Worm (Caenorhabditis elegans) whole organism, L1 larva: ENCODE measurements around the gene ddx-15.

Source experiments
- blmp-1 ChIP-seq: fragments of 150-350 bp; optimal IDR thresholded peaks from 2 replicates; lab custom pipeline; 2014; ENCODE audit warnings: missing biosample characterization, missing genetic modification characterization
- ceh-82 ChIP-seq, 3 experiments: fragments of 150-350 bp in 1 of 3; sonication (generic microtip) in 2 of 3; optimal IDR thresholded peaks; 2 replicates each; lab custom pipeline; 2014 to 2017; ENCODE audit warnings: missing biosample characterization in 3 of 3, missing genetic modification characterization in 3 of 3
- ceh-88 ChIP-seq: fragments of 200-800 bp; sonication (Bioruptor generic); IDR thresholded peaks from 2 replicates; pipeline ENCODE4 v1.3.6; 2022; ENCODE audit warnings: missing genetic modification characterization, missing compliant biosample characterization
- dpl-1 ChIP-seq, 3 experiments: fragments of 150-350 bp in 2 of 3; sonication (generic microtip) in 1 of 3; optimal IDR thresholded peaks; 2 replicates each; lab custom pipeline; 2014 to 2017; ENCODE audit warnings: missing biosample characterization in 3 of 3, missing genetic modification characterization in 3 of 3, missing genetic modification reagents in 3 of 3
- efl-1 ChIP-seq, 4 experiments: fragments of 150-350 bp; optimal IDR thresholded peaks in 3 of 4; peaks in 1 of 4; 1 replicate in 1 of 4; 2 replicates in 3 of 4; lab custom pipeline; 2014; ENCODE audit warnings: missing biosample characterization in 2 of 4, missing genetic modification characterization in 2 of 4, missing genetic modification reagents in 2 of 4
- elt-3 ChIP-seq, 6 experiments: fragments of 150-350 bp in 1 of 6; sonication (generic microtip); optimal IDR thresholded peaks; 2 replicates each; lab custom pipeline; 2017 to 2018; ENCODE audit warnings: missing biosample characterization in 6 of 6, missing genetic modification characterization in 6 of 6, inconsistent platforms in 1 of 6
- fkh-10 ChIP-seq: sonication (generic microtip); optimal IDR thresholded peaks from 2 replicates; lab custom pipeline; 2017; ENCODE audit warnings: missing biosample characterization, missing genetic modification reagents, missing genetic modification characterization
- fos-1 ChIP-seq: fragments of 150-350 bp; optimal IDR thresholded peaks from 2 replicates; lab custom pipeline; 2014; ENCODE audit warnings: missing biosample characterization, missing genetic modification characterization
- grh-1 ChIP-seq: fragments of 200-800 bp; sonication (Bioruptor generic); IDR thresholded peaks from 2 replicates; pipeline ENCODE4 v1.3.6; 2022; ENCODE audit warnings: missing genetic modification reagents, missing genetic modification characterization, missing compliant biosample characterization
- hlh-17 ChIP-seq: fragments of 200-800 bp; sonication (Bioruptor generic); optimal IDR thresholded peaks from 2 replicates; lab custom pipeline; 2018; ENCODE audit warnings: missing genetic modification characterization, mild to moderate bottlenecking, missing compliant biosample characterization, moderate library complexity, borderline replicate concordance
- hpl-2 ChIP-seq: fragments of 150-350 bp; optimal IDR thresholded peaks from 2 replicates; lab custom pipeline; 2014; ENCODE audit warnings: missing biosample characterization, missing genetic modification reagents, missing genetic modification characterization
- isw-1 ChIP-seq: fragments of 200-800 bp; sonication (Bioruptor generic); IDR thresholded peaks from 2 replicates; pipeline ENCODE4 v1.3.6; 2022; ENCODE audit warnings: missing genetic modification characterization, missing compliant biosample characterization
- jun-1 ChIP-seq: fragments of 150-350 bp; optimal IDR thresholded peaks from 2 replicates; lab custom pipeline; 2014; ENCODE audit warnings: missing biosample characterization, missing genetic modification reagents, missing genetic modification characterization
- lin-14 ChIP-seq: fragments of 200-800 bp; sonication (Bioruptor generic); optimal IDR thresholded peaks from 2 replicates; lab custom pipeline; 2018; ENCODE audit warnings: mild to moderate bottlenecking, missing genetic modification characterization, moderate library complexity, missing compliant biosample characterization
- lin-35 ChIP-seq, 2 experiments: fragments of 150-350 bp; optimal IDR thresholded peaks; 2 replicates each; lab custom pipeline; 2014; ENCODE audit warnings: missing biosample characterization in 2 of 2, missing genetic modification characterization in 2 of 2, missing genetic modification reagents in 2 of 2
- lir-3 ChIP-seq: sonication (generic microtip); optimal IDR thresholded peaks from 2 replicates; lab custom pipeline; 2016; ENCODE audit warnings: mild to moderate bottlenecking, missing genetic modification characterization, moderate library complexity, missing compliant biosample characterization; ENCODE audit not compliant: poor library complexity
- lsy-2 ChIP-seq, 2 experiments: fragments of 150-350 bp; optimal IDR thresholded peaks; 2 replicates each; lab custom pipeline; 2014; ENCODE audit warnings: missing biosample characterization in 2 of 2, missing genetic modification characterization in 2 of 2
- mab-9 ChIP-seq: fragments of 200-800 bp; sonication (Bioruptor generic); IDR thresholded peaks from 2 replicates; pipeline ENCODE4 v1.3.6; 2022; ENCODE audit warnings: missing genetic modification reagents, missing genetic modification characterization, missing compliant biosample characterization
- mdl-1 ChIP-seq, 2 experiments: fragments of 150-350 bp; optimal IDR thresholded peaks; 2 replicates each; lab custom pipeline; 2014 to 2017; ENCODE audit warnings: missing biosample characterization in 2 of 2, missing genetic modification characterization in 2 of 2, inconsistent platforms in 1 of 2
- mef-2 ChIP-seq: fragments of 150-350 bp; optimal IDR thresholded peaks from 2 replicates; lab custom pipeline; 2014; ENCODE audit warnings: missing biosample characterization, missing genetic modification characterization
- mep-1 ChIP-seq: fragments of 150-350 bp; optimal IDR thresholded peaks from 2 replicates; lab custom pipeline; 2014; ENCODE audit warnings: missing biosample characterization, missing genetic modification characterization
- nhr-20 ChIP-seq: sonication (generic microtip); optimal IDR thresholded peaks from 2 replicates; lab custom pipeline; 2016; ENCODE audit warnings: mild to moderate bottlenecking, missing genetic modification characterization, missing compliant biosample characterization
- nhr-71 ChIP-seq: sonication (generic microtip); optimal IDR thresholded peaks from 2 replicates; lab custom pipeline; 2016; ENCODE audit warnings: mild to moderate bottlenecking, missing genetic modification characterization, moderate library complexity, missing compliant biosample characterization
- nhr-76 ChIP-seq: sonication (generic microtip); optimal IDR thresholded peaks from 2 replicates; lab custom pipeline; 2017; ENCODE audit warnings: missing biosample characterization, missing genetic modification characterization
- nhr-85 ChIP-seq: sonication (generic microtip); peaks from one replicate; lab custom pipeline; 2016; ENCODE audit warnings: missing genetic modification characterization, inconsistent platforms, missing compliant biosample characterization
- nhr-90 ChIP-seq: sonication (generic microtip); optimal IDR thresholded peaks from 2 replicates; lab custom pipeline; 2016; ENCODE audit warnings: mild to moderate bottlenecking, missing genetic modification characterization, missing compliant biosample characterization; ENCODE audit not compliant: poor library complexity
- pag-3 ChIP-seq: sonication (generic microtip); optimal IDR thresholded peaks from 2 replicates; lab custom pipeline; 2017; ENCODE audit warnings: missing genetic modification characterization, mild to moderate bottlenecking, missing compliant biosample characterization, antibody characterized with exemption, borderline replicate concordance; ENCODE audit not compliant: insufficient read depth
- skn-1 ChIP-seq: fragments of 150-350 bp; optimal IDR thresholded peaks from 2 replicates; lab custom pipeline; 2014; ENCODE audit warnings: missing biosample characterization, missing genetic modification characterization
- snu-23 ChIP-seq: sonication (generic microtip); optimal IDR thresholded peaks from 2 replicates; lab custom pipeline; 2016; ENCODE audit warnings: missing genetic modification characterization, missing compliant biosample characterization
- sup-37 ChIP-seq: fragments of 200-800 bp; sonication (Bioruptor generic); optimal IDR thresholded peaks from 2 replicates; lab custom pipeline; 2018; ENCODE audit warnings: mild to moderate bottlenecking, missing genetic modification characterization, missing compliant biosample characterization
- swsn-7 ChIP-seq: sonication (generic microtip); optimal IDR thresholded peaks from 2 replicates; lab custom pipeline; 2016; ENCODE audit warnings: missing genetic modification characterization, missing compliant biosample characterization
- tbx-2 ChIP-seq: sonication (generic microtip); optimal IDR thresholded peaks from 2 replicates; lab custom pipeline; 2016; ENCODE audit warnings: missing genetic modification characterization, missing compliant biosample characterization
- vab-15 ChIP-seq: sonication (generic microtip); optimal IDR thresholded peaks from 2 replicates; lab custom pipeline; 2017; ENCODE audit warnings: missing genotype, mild to moderate bottlenecking, missing genetic modification characterization, missing compliant biosample characterization
- ztf-11 ChIP-seq, 2 experiments: sonication (generic microtip); optimal IDR thresholded peaks; 2 replicates each; lab custom pipeline; 2016 to 2017; ENCODE audit warnings: missing genetic modification characterization in 2 of 2, missing biosample characterization in 1 of 2, missing compliant biosample characterization in 1 of 2
- ztf-4 ChIP-seq: fragments of 150-350 bp; optimal IDR thresholded peaks from 2 replicates; lab custom pipeline; 2014; ENCODE audit warnings: missing biosample characterization, missing genetic modification characterization

Gene ddx-15

ce11 chrIII:5550193-5550592, 41.3 kb downstream of the ddx-15 start:
- TF ChIP-seq hlh-17 (GFP tag; lab: Kevin White, UChicago) (no peak), nhr-71 (peak; percentile 25), fkh-10 (GFP tag; lab: Kevin White, UChicago) (no peak), sup-37 (no peak), snu-23 (peak; percentile 58), lir-3 (tag; lab: Kevin White, UChicago) (no peak), nhr-20 (peak; percentile 53), elt-3 (tag; optimal IDR thresholded peaks at IDR 0.05; lab: Kevin White, UChicago) (peak in 4 of 6 experiments; percentile 31 to 70 (median 48)), lin-14 (GFP tag; lab: Kevin White, UChicago) (peak; percentile 54), nhr-76 (tag; lab: Kevin White, UChicago) (no peak), isw-1 (GFP tag; lab: Robert Waterston, UW) (no peak), mdl-1 (tag; optimal IDR thresholded peaks at IDR 0.05; lab: Kevin White, UChicago) (peak in 1 of 2 experiments; percentile 32), hpl-2 (no peak), mab-9 (GFP tag; lab: Robert Waterston, UW) (no peak), swsn-7 (tag; lab: Kevin White, UChicago) (no peak), nhr-90 (tag; lab: Kevin White, UChicago) (no peak), mep-1 (no peak), blmp-1 (tag; lab: Kevin White, UChicago) (peak; percentile 65), lin-35 (GFP tag; optimal IDR thresholded peaks at IDR 0.05; lab: Kevin White, UChicago) (peak in 1 of 2 experiments; percentile 42), jun-1 (tag; lab: Kevin White, UChicago) (no peak), mef-2 (no peak), tbx-2 (tag; lab: Kevin White, UChicago) (peak; percentile 18), pag-3 (tag; lab: Kevin White, UChicago) (peak; percentile 2), nhr-85 (tag; lab: Kevin White, UChicago) (peak; percentile 84)

- TF ChIP-seq nhr-85 (tag; lab: Kevin White, UChicago): peak; percentile 45
- no peak for TF ChIP-seq ztf-4 (tag; lab: Kevin White, UChicago)
- no peak for TF ChIP-seq ceh-82 (tag; optimal IDR thresholded peaks at IDR 0.05; lab: Kevin White, UChicago)
- no peak for TF ChIP-seq efl-1 (optimal IDR thresholded peaks at IDR 0.05; lab: Kevin White, UChicago)
- TF ChIP-seq efl-1 (GFP tag; optimal IDR thresholded peaks at IDR 0.05 in 1 of 2; lab: Kevin White, UChicago): peak in 1 of 2 experiments; percentile 56
- TF ChIP-seq ceh-88 (GFP tag; lab: Robert Waterston, UW): no peak
- TF ChIP-seq, all 84 proteins: peak for 2
Measured at ce11 chrIII:5546730-5547129, 44.8 kb downstream of the ddx-15 start, which contains the start of gene F09F7.5. TSS of gene F09F7.5 (plus strand) at chrIII:5546987.

- TF ChIP-seq dpl-1 (GFP tag; optimal IDR thresholded peaks at IDR 0.05; lab: Kevin White, UChicago) (peak in 1 of 3 experiments; percentile 9), ceh-82 (tag; optimal IDR thresholded peaks at IDR 0.05; lab: Kevin White, UChicago) (no peak), ztf-11 (tag; optimal IDR thresholded peaks at IDR 0.05; lab: Kevin White, UChicago) (no peak), vab-15 (tag; lab: Kevin White, UChicago) (no peak), blmp-1 (tag; lab: Kevin White, UChicago) (peak; percentile 23), grh-1 (GFP tag; lab: Robert Waterston, UW) (no peak), lsy-2 (tag; optimal IDR thresholded peaks at IDR 0.05; lab: Kevin White, UChicago) (peak in 1 of 2 experiments; percentile 13), fos-1 (tag; lab: Kevin White, UChicago) (peak; percentile 30), elt-3 (tag; optimal IDR thresholded peaks at IDR 0.05; lab: Kevin White, UChicago) (peak in 1 of 6 experiments; percentile 55), skn-1 (tag; lab: Kevin White, UChicago) (peak; percentile 29), efl-1 (optimal IDR thresholded peaks at IDR 0.05; lab: Kevin White, UChicago) (no peak), efl-1 (GFP tag; optimal IDR thresholded peaks at IDR 0.05 in 1 of 2; lab: Kevin White, UChicago) (peak in 1 of 2 experiments; percentile 1), lin-14 (GFP tag; lab: Kevin White, UChicago) (peak; percentile 22), snu-23 (peak; percentile 25), nhr-20 (peak; percentile 42)
Measured at ce11 chrIII:5546309-5546708, 45.2 kb downstream of the ddx-15 start.
